Fruit fly (Drosophila melanogaster) whole organism, embryonic: ENCODE data around the gene CG15529.

Experiments
- Awh ChIP-seq: fragments of 200-800 bp; sonication (Bioruptor generic); IDR thresholded peaks from 2 replicates; pipeline ENCODE4, ENCODE4 v1.3.6; 2022; ENCODE audit warnings: missing biosample characterization, missing genetic modification characterization
- CG12219 ChIP-seq: fragments of 200-800 bp; sonication (Bioruptor generic); optimal IDR thresholded peaks from 3 replicates; lab custom pipeline; 2018; ENCODE audit warnings: missing biosample characterization, mild to moderate bottlenecking, missing genetic modification characterization
- CG12236 ChIP-seq: fragments of 200-800 bp; sonication (Bioruptor generic); optimal IDR thresholded peaks from 2 replicates; lab custom pipeline; 2016; ENCODE audit warnings: missing biosample characterization, missing genetic modification characterization
- CG13296 ChIP-seq: fragments of 200-800 bp; sonication (Bioruptor generic); optimal IDR thresholded peaks from 3 replicates; lab custom pipeline; 2018; ENCODE audit warnings: missing biosample characterization, mild to moderate bottlenecking, missing genetic modification characterization
- CG13775 ChIP-seq: fragments of 200-800 bp; sonication (Bioruptor generic); optimal IDR thresholded peaks from 3 replicates; lab custom pipeline; 2017; ENCODE audit warnings: missing biosample characterization, mild to moderate bottlenecking, missing genetic modification characterization
- CG17361 ChIP-seq: fragments of 200-800 bp; sonication (Bioruptor generic); IDR thresholded peaks from 3 replicates; pipeline ENCODE4 v1.3.6; 2022; ENCODE audit warnings: missing biosample characterization, missing genetic modification characterization
- CG17612 ChIP-seq: fragments of 200-800 bp; sonication (Bioruptor generic); IDR thresholded peaks from 2 replicates; pipeline ENCODE4 v1.3.6; 2022; ENCODE audit warnings: missing biosample characterization, missing genetic modification characterization
- CG17829 ChIP-seq: fragments of 200-800 bp; optimal IDR thresholded peaks from 2 replicates; lab custom pipeline; 2019; ENCODE audit warnings: missing biosample characterization, mild to moderate bottlenecking, missing genetic modification characterization, moderate library complexity
- CG30431 ChIP-seq: fragments of 200-800 bp; sonication (Bioruptor generic); optimal IDR thresholded peaks from 2 replicates; lab custom pipeline; 2017; ENCODE audit warnings: missing biosample characterization, missing genetic modification characterization
- CG3838 ChIP-seq: fragments of 200-800 bp; sonication (Bioruptor generic); optimal IDR thresholded peaks from 3 replicates; lab custom pipeline; 2016; ENCODE audit warnings: missing biosample characterization, missing genetic modification characterization
- CG6689 ChIP-seq: fragments of 200-800 bp; sonication (Bioruptor generic); IDR thresholded peaks from 2 replicates; pipeline ENCODE4 v1.3.6; 2022; ENCODE audit warnings: missing biosample characterization, missing genetic modification characterization
- CG7839 ChIP-seq: fragments of 200-800 bp; sonication (Bioruptor generic); optimal IDR thresholded peaks from 3 replicates; lab custom pipeline; 2018; ENCODE audit warnings: missing biosample characterization, mild to moderate bottlenecking, missing genetic modification characterization, moderate library complexity
- CG7987 ChIP-seq: fragments of 200-800 bp; sonication (Bioruptor generic); optimal IDR thresholded peaks from 2 replicates; lab custom pipeline; 2018; ENCODE audit warnings: missing biosample characterization, mild to moderate bottlenecking, missing genetic modification characterization, moderate library complexity
- CG8290 ChIP-seq, 3 experiments: fragments of 200-800 bp; sonication (Bioruptor generic); optimal IDR thresholded peaks; 2 replicates each; lab custom pipeline; 2016 to 2019; ENCODE audit warnings: missing biosample characterization in 3 of 3, missing genetic modification characterization in 3 of 3, mild to moderate bottlenecking in 2 of 3, moderate library complexity in 1 of 3
- CG8944 ChIP-seq: fragments of 200-800 bp; sonication (Bioruptor generic); optimal IDR thresholded peaks from 3 replicates; lab custom pipeline; 2016; ENCODE audit warnings: missing biosample characterization, missing genetic modification characterization
- CkIIα-i1 ChIP-seq: fragments of 200-800 bp; sonication (Bioruptor generic); IDR thresholded peaks from 2 replicates; pipeline ENCODE4 v1.3.6; 2022; ENCODE audit warnings: missing biosample characterization, missing genetic modification characterization
- D ChIP-seq, 2 experiments: fragments of 200-800 bp in 1 of 2; fragments of >200 bp in 1 of 2; sonication (Bioruptor generic) in 1 of 2; optimal IDR thresholded peaks; 2 replicates in 1 of 2; 3 replicates in 1 of 2; lab custom pipeline; 2017; ENCODE audit warnings: mild to moderate bottlenecking in 1 of 2, missing biosample characterization in 1 of 2, missing genetic modification characterization in 1 of 2, missing genetic modification reagents in 1 of 2
- D19A ChIP-seq: fragments of 200-800 bp; optimal IDR thresholded peaks from 3 replicates; lab custom pipeline; 2019; ENCODE audit warnings: missing biosample characterization, mild to moderate bottlenecking, missing genetic modification characterization, moderate library complexity
- Dad ChIP-seq: fragments of 200-800 bp; sonication (Bioruptor generic); optimal IDR thresholded peaks from 3 replicates; lab custom pipeline; 2016; ENCODE audit warnings: missing biosample characterization, missing genetic modification characterization
- Dip2 ChIP-seq: fragments of 200-800 bp; sonication (Bioruptor generic); IDR thresholded peaks from 2 replicates; pipeline ENCODE4 v1.3.6; 2022; ENCODE audit warnings: missing biosample characterization, missing genetic modification characterization
- Dref ChIP-seq: fragments of 200-800 bp; sonication (Bioruptor generic); IDR thresholded peaks from 2 replicates; pipeline ENCODE4 v1.3.6; 2022; ENCODE audit warnings: missing biosample characterization, missing genetic modification characterization
- Eip74EF ChIP-seq, 2 experiments: fragments of 200-800 bp in 1 of 2; fragments of >200 bp in 1 of 2; sonication (Bioruptor generic) in 1 of 2; optimal IDR thresholded peaks; 2 replicates each; lab custom pipeline; 2017 to 2019; ENCODE audit warnings: missing biosample characterization in 2 of 2, missing genetic modification characterization in 2 of 2, mild to moderate bottlenecking in 1 of 2, moderate library complexity in 1 of 2
- Ets97D ChIP-seq: fragments of 200-800 bp; sonication (Bioruptor generic); optimal IDR thresholded peaks from 3 replicates; lab custom pipeline; 2016; ENCODE audit warnings: missing biosample characterization, missing genetic modification characterization
- HmgD ChIP-seq: fragments of 200-800 bp; sonication (Bioruptor generic); optimal IDR thresholded peaks from 3 replicates; lab custom pipeline; 2016; ENCODE audit warnings: missing biosample characterization, missing genetic modification characterization
- Lhr ChIP-seq: fragments of 200-800 bp; sonication (Bioruptor generic); optimal IDR thresholded peaks from 3 replicates; lab custom pipeline; 2017; ENCODE audit warnings: mild to moderate bottlenecking, missing biosample characterization, missing genetic modification reagents, missing genetic modification characterization
- Lim3 ChIP-seq: fragments of 200-800 bp; sonication (Bioruptor generic); IDR thresholded peaks from 2 replicates; pipeline ENCODE4 v1.3.6; 2022; ENCODE audit warnings: missing biosample characterization, missing genetic modification characterization
- Nf-YB ChIP-seq: fragments of 200-800 bp; sonication (Bioruptor generic); optimal IDR thresholded peaks from 3 replicates; lab custom pipeline; 2019; ENCODE audit warnings: missing biosample characterization, mild to moderate bottlenecking, missing genetic modification characterization, moderate library complexity
- PHDP ChIP-seq: fragments of 200-800 bp; sonication (Bioruptor generic); optimal IDR thresholded peaks from 3 replicates; lab custom pipeline; 2018; ENCODE audit warnings: missing biosample characterization, mild to moderate bottlenecking, missing genetic modification characterization, moderate library complexity
- Pdp1 ChIP-seq, 2 experiments: fragments of 200-800 bp; sonication (Bioruptor generic); optimal IDR thresholded peaks; 3 replicates each; lab custom pipeline; 2016; ENCODE audit warnings: missing biosample characterization in 2 of 2, missing genetic modification characterization in 2 of 2, mild to moderate bottlenecking in 1 of 2, moderate library complexity in 1 of 2
- Xbp1 ChIP-seq: fragments of 200-800 bp; sonication (Bioruptor generic); optimal IDR thresholded peaks from 3 replicates; lab custom pipeline; 2016; ENCODE audit warnings: missing biosample characterization, mild to moderate bottlenecking, missing genetic modification characterization
- caup ChIP-seq: fragments of 200-800 bp; sonication (Bioruptor generic); optimal IDR thresholded peaks from 3 replicates; lab custom pipeline; 2017; ENCODE audit warnings: missing biosample characterization, mild to moderate bottlenecking, missing genetic modification characterization, moderate library complexity; ENCODE audit not compliant: severe bottlenecking
- da ChIP-seq: fragments of 200-800 bp; sonication (Bioruptor generic); optimal IDR thresholded peaks from 2 replicates; lab custom pipeline; 2016; ENCODE audit warnings: missing biosample characterization, missing genetic modification characterization
- dmrt99B ChIP-seq: fragments of 200-800 bp; sonication (Bioruptor generic); optimal IDR thresholded peaks from 2 replicates; lab custom pipeline; 2018; ENCODE audit warnings: missing biosample characterization, mild to moderate bottlenecking, missing genetic modification characterization, moderate library complexity
- fd64A ChIP-seq: fragments of 200-800 bp; sonication (Bioruptor generic); optimal IDR thresholded peaks from 3 replicates; lab custom pipeline; 2018; ENCODE audit warnings: missing biosample characterization, mild to moderate bottlenecking, missing genetic modification characterization
- fd96Cb ChIP-seq: fragments of 200-800 bp; sonication (Bioruptor generic); optimal IDR thresholded peaks from 2 replicates; lab custom pipeline; 2018; ENCODE audit warnings: missing biosample characterization, mild to moderate bottlenecking, missing genetic modification characterization, moderate library complexity
- ind ChIP-seq: fragments of 200-800 bp; sonication (Bioruptor generic); optimal IDR thresholded peaks from 3 replicates; lab custom pipeline; 2016; ENCODE audit warnings: missing biosample characterization, missing genetic modification characterization
- inv ChIP-seq: fragments of 200-800 bp; sonication (Bioruptor generic); IDR thresholded peaks from 2 replicates; pipeline ENCODE4 v1.3.6; 2022; ENCODE audit warnings: missing biosample characterization, missing genetic modification characterization; ENCODE audit not compliant: partially characterized antibody
- lov ChIP-seq, 2 experiments: fragments of 200-800 bp in 1 of 2; fragments of >200 bp in 1 of 2; sonication (Bioruptor generic) in 1 of 2; IDR thresholded peaks in 1 of 2; optimal IDR thresholded peaks in 1 of 2; 2 replicates in 1 of 2; 3 replicates in 1 of 2; pipeline versions ENCODE4 v1.3.6 to Lab custom; 2017 to 2022; ENCODE audit warnings: missing biosample characterization in 1 of 2, missing genetic modification characterization in 1 of 2
- maf-S ChIP-seq: fragments of 200-800 bp; sonication (Bioruptor generic); optimal IDR thresholded peaks from 2 replicates; lab custom pipeline; 2016; ENCODE audit warnings: missing biosample characterization, missing genetic modification characterization
- salm ChIP-seq: fragments of 200-800 bp; sonication (Bioruptor generic); optimal IDR thresholded peaks from 2 replicates; lab custom pipeline; 2018; ENCODE audit warnings: missing biosample characterization, mild to moderate bottlenecking, missing genetic modification characterization
- scrt ChIP-seq: fragments of 200-800 bp; sonication (Bioruptor generic); optimal IDR thresholded peaks from 2 replicates; lab custom pipeline; 2018; ENCODE audit warnings: missing biosample characterization, mild to moderate bottlenecking, missing genetic modification characterization, moderate library complexity
- sens-2 ChIP-seq: fragments of 200-800 bp; sonication (Bioruptor generic); IDR thresholded peaks from 2 replicates; pipeline ENCODE4 v1.3.6; 2022; ENCODE audit warnings: missing biosample characterization, missing genetic modification characterization
- slbo ChIP-seq: fragments of 200-800 bp; sonication (Bioruptor generic); IDR thresholded peaks from 2 replicates; pipeline ENCODE4 v1.3.6; 2022; ENCODE audit warnings: missing biosample characterization, missing genetic modification characterization
- sna ChIP-seq: fragments of 200-800 bp; sonication (Bioruptor generic); IDR thresholded peaks from 2 replicates; pipeline ENCODE4 v1.3.6; 2022; ENCODE audit warnings: missing biosample characterization, missing genetic modification characterization; ENCODE audit not compliant: partially characterized antibody
- sob ChIP-seq: fragments of 200-800 bp; sonication (Bioruptor generic); IDR thresholded peaks from 2 replicates; pipeline ENCODE4 v1.3.6; 2022; ENCODE audit warnings: missing biosample characterization, missing genetic modification characterization
- trh ChIP-seq: fragments of 200-800 bp; sonication (Bioruptor generic); optimal IDR thresholded peaks from 2 replicates; lab custom pipeline; 2016; ENCODE audit warnings: missing biosample characterization, missing genetic modification characterization
- wek ChIP-seq: fragments of 200-800 bp; sonication (Bioruptor generic); optimal IDR thresholded peaks from 3 replicates; lab custom pipeline; 2018; ENCODE audit warnings: missing biosample characterization, mild to moderate bottlenecking, missing genetic modification characterization, moderate library complexity
- zfh1 ChIP-seq: fragments of 200-800 bp; sonication (Bioruptor generic); IDR thresholded peaks from 3 replicates; pipeline ENCODE4 v1.3.6; 2022; ENCODE audit warnings: missing biosample characterization, missing genetic modification characterization

Gene CG15529

dm6 chr3R:30200091-30200698, 48.3 kb downstream of the CG15529 start:
- peak; percentile 29 to 80 for TF ChIP-seq Pdp1 (GFP tag; optimal IDR thresholded peaks at IDR 0.05; lab: Kevin White, UChicago)
- TF ChIP-seq inv: no peak
- no peak for TF ChIP-seq CG8944 (GFP tag; lab: Kevin White, UChicago)
- no peak for TF ChIP-seq CG8290 (GFP tag; optimal IDR thresholded peaks at IDR 0.05; lab: Kevin White, UChicago)
- TF ChIP-seq CG8290 (tag; optimal IDR thresholded peaks at IDR 0.05; lab: Kevin White, UChicago): peak in 1 of 2 experiments; percentile 75
- peak; percentile 13 for TF ChIP-seq da (GFP tag; lab: Kevin White, UChicago)
- TF ChIP-seq CG12219 (GFP tag; lab: Kevin White, UChicago): peak; percentile 1
- no peak for TF ChIP-seq CG17612 (GFP tag; lab: Robert Waterston, UW)
- no peak for TF ChIP-seq CG13775
- no peak for TF ChIP-seq fd64A (GFP tag; lab: Kevin White, UChicago)
- TF ChIP-seq Dip2 (GFP tag; lab: Robert Waterston, UW): no peak
- no peak for TF ChIP-seq CG17829
- TF ChIP-seq CG30431: no peak
- TF ChIP-seq fd96Cb (tag; lab: Kevin White, UChicago): peak; percentile 5
- TF ChIP-seq caup (GFP tag; lab: Kevin White, UChicago): no peak
- TF ChIP-seq salm: no peak
- TF ChIP-seq CG17361 (GFP tag; lab: Robert Waterston, UW): peak; percentile 49; the same call in 1 of the 3 replicates
- no peak for TF ChIP-seq CkIIα-i1
- TF ChIP-seq PHDP (tag; lab: Kevin White, UChicago): no peak
- TF ChIP-seq Lhr (GFP tag; lab: Kevin White, UChicago): no peak
- TF ChIP-seq Xbp1: peak; percentile 11
- no peak for TF ChIP-seq sens-2
- TF ChIP-seq Dref (GFP tag; lab: Robert Waterston, UW): no peak
- TF ChIP-seq CG7839 (tag; lab: Kevin White, UChicago): peak; percentile 31
- no peak for TF ChIP-seq lov (optimal IDR thresholded peaks at IDR 0.05; lab: Kevin White, UChicago)
- no peak for TF ChIP-seq lov (GFP tag; IDR thresholded peaks at IDR 0.05; lab: Robert Waterston, UW)
- peak; percentile 39 for TF ChIP-seq dmrt99B
- TF ChIP-seq maf-S (GFP tag; lab: Kevin White, UChicago): no peak
- TF ChIP-seq Lim3 (GFP tag; lab: Robert Waterston, UW): no peak
- TF ChIP-seq wek (GFP tag; lab: Kevin White, UChicago): no peak
- no peak for TF ChIP-seq HmgD (GFP tag; lab: Kevin White, UChicago)
- no peak for TF ChIP-seq Dad
- TF ChIP-seq D (optimal IDR thresholded peaks at IDR 0.05; lab: Kevin White, UChicago): no peak
- no peak for TF ChIP-seq D (GFP tag; optimal IDR thresholded peaks at IDR 0.05; lab: Kevin White, UChicago)
- peak; percentile 73 for TF ChIP-seq slbo
- TF ChIP-seq CG13296 (GFP tag; lab: Kevin White, UChicago): peak; percentile 52
- TF ChIP-seq CG3838 (GFP tag; lab: Kevin White, UChicago): no peak
- no peak for TF ChIP-seq scrt (GFP tag; lab: Kevin White, UChicago)
- TF ChIP-seq Eip74EF (GFP tag; optimal IDR thresholded peaks at IDR 0.05; lab: Kevin White, UChicago): no peak
- TF ChIP-seq sna: no peak
- no peak for TF ChIP-seq Nf-YB (GFP tag; lab: Kevin White, UChicago)
- TF ChIP-seq trh (GFP tag; lab: Kevin White, UChicago): no peak
- TF ChIP-seq ind (GFP tag; lab: Kevin White, UChicago): peak; percentile 11
- TF ChIP-seq D19A (tag; lab: Kevin White, UChicago): peak; percentile 0
- TF ChIP-seq CG6689: peak; percentile 21; the same call in 1 of the 2 replicates
- TF ChIP-seq CG7987 (GFP tag; lab: Kevin White, UChicago): no peak
- TF ChIP-seq Ets97D (GFP tag; lab: Kevin White, UChicago): no peak
- TF ChIP-seq sob (GFP tag; lab: Robert Waterston, UW): peak; percentile 52
- no peak for TF ChIP-seq CG12236
- no peak for TF ChIP-seq Awh (GFP tag; lab: Robert Waterston, UW)
- peak; percentile 26; the same call in 1 of the 3 replicates for TF ChIP-seq zfh1
